Fruit fly (Drosophila melanogaster) whole organism, embryonic: ENCODE measurements around the gene Desat2.
A peak's percentile ranks its signal among the peaks of the same experiment; 100 is the strongest.

Experiments used
- BtbVII ChIP-seq: fragments of 200-800 bp; sonication (Bioruptor generic); optimal IDR thresholded peaks from 3 replicates; lab custom pipeline; 2017; ENCODE audit warnings: missing biosample characterization, mild to moderate bottlenecking, missing genetic modification characterization
- CG12071 ChIP-seq: fragments of 200-800 bp; sonication (Bioruptor generic); optimal IDR thresholded peaks from 3 replicates; lab custom pipeline; 2018; ENCODE audit warnings: missing biosample characterization, mild to moderate bottlenecking, missing genetic modification characterization
- CG12744 ChIP-seq: fragments of 200-800 bp; sonication (Bioruptor generic); optimal IDR thresholded peaks from 2 replicates; lab custom pipeline; 2016; ENCODE audit warnings: missing biosample characterization, missing genetic modification characterization
- CG13287 ChIP-seq: fragments of 200-800 bp; sonication (Bioruptor generic); IDR thresholded peaks from 2 replicates; pipeline ENCODE4 v1.3.6; 2022; ENCODE audit warnings: missing biosample characterization, missing genetic modification characterization; ENCODE audit not compliant: partially characterized antibody
- CG14014 ChIP-seq: fragments of 200-800 bp; sonication (Bioruptor generic); IDR thresholded peaks from 2 replicates; pipeline ENCODE4 v1.3.6; 2022; ENCODE audit warnings: missing biosample characterization, missing genetic modification characterization
- CG1529 ChIP-seq: fragments of 200-800 bp; sonication (Bioruptor generic); optimal IDR thresholded peaks from 3 replicates; lab custom pipeline; 2018; ENCODE audit warnings: missing biosample characterization, missing genetic modification characterization
- CG15514 ChIP-seq: fragments of 200-800 bp; sonication (Bioruptor generic); optimal IDR thresholded peaks from 3 replicates; lab custom pipeline; 2017; ENCODE audit warnings: missing biosample characterization, missing genetic modification characterization, mild to moderate bottlenecking, moderate library complexity, missing genetic modification reagents
- CG1602 ChIP-seq: fragments of 200-800 bp; sonication (Bioruptor generic); optimal IDR thresholded peaks from 3 replicates; lab custom pipeline; 2016; ENCODE audit warnings: missing biosample characterization, missing genetic modification characterization
- CG18011 ChIP-seq: fragments of 200-800 bp; sonication (Bioruptor generic); optimal IDR thresholded peaks from 2 replicates; lab custom pipeline; 2017; ENCODE audit warnings: missing biosample characterization, missing genetic modification characterization, mild to moderate bottlenecking, moderate library complexity, missing genotype
- CG18764 ChIP-seq: fragments of 200-800 bp; sonication (Bioruptor generic); optimal IDR thresholded peaks from 3 replicates; lab custom pipeline; 2016; ENCODE audit warnings: missing biosample characterization, missing genetic modification characterization
- CG30431 ChIP-seq: fragments of 200-800 bp; sonication (Bioruptor generic); optimal IDR thresholded peaks from 2 replicates; lab custom pipeline; 2017; ENCODE audit warnings: missing biosample characterization, missing genetic modification characterization
- CG32767 ChIP-seq: fragments of 200-800 bp; sonication (Bioruptor generic); IDR thresholded peaks from 2 replicates; pipeline ENCODE4 v1.3.6; 2022; ENCODE audit warnings: missing biosample characterization, missing genetic modification characterization
- CG34376 ChIP-seq: fragments of 200-800 bp; sonication (Bioruptor generic); optimal IDR thresholded peaks from 2 replicates; lab custom pipeline; 2018; ENCODE audit warnings: missing biosample characterization, mild to moderate bottlenecking, missing genetic modification characterization
- CG42726 ChIP-seq: fragments of 200-800 bp; sonication (Bioruptor generic); IDR thresholded peaks from 2 replicates; pipeline ENCODE4 v1.3.6; 2022; ENCODE audit warnings: missing biosample characterization, missing genetic modification characterization; ENCODE audit not compliant: partially characterized antibody
- CG4617 ChIP-seq: fragments of 200-800 bp; sonication (Bioruptor generic); optimal IDR thresholded peaks from 3 replicates; lab custom pipeline; 2016; ENCODE audit warnings: missing biosample characterization, missing genetic modification characterization, borderline replicate concordance
- CG6683 ChIP-seq: fragments of 200-800 bp; sonication (Bioruptor generic); optimal IDR thresholded peaks from 2 replicates; lab custom pipeline; 2017; ENCODE audit warnings: missing biosample characterization, mild to moderate bottlenecking, missing genetic modification characterization, missing genetic modification reagents
- CG8281 ChIP-seq: fragments of 200-800 bp; sonication (Bioruptor generic); optimal IDR thresholded peaks from 2 replicates; lab custom pipeline; 2018; ENCODE audit warnings: missing biosample characterization, mild to moderate bottlenecking, missing genetic modification characterization, moderate library complexity
- CG9797 ChIP-seq: fragments of 200-800 bp; sonication (Bioruptor generic); optimal IDR thresholded peaks from 3 replicates; lab custom pipeline; 2018; ENCODE audit warnings: missing biosample characterization, mild to moderate bottlenecking, missing genetic modification characterization
- Drgx ChIP-seq: fragments of 200-800 bp; sonication (Bioruptor generic); IDR thresholded peaks from 2 replicates; pipeline ENCODE4 v1.3.6; 2022; ENCODE audit warnings: missing biosample characterization, missing genetic modification characterization
- E2f2 ChIP-seq: fragments of 200-800 bp; sonication (Bioruptor generic); IDR thresholded peaks from 2 replicates; pipeline ENCODE4 v1.3.6; 2022; ENCODE audit warnings: missing biosample characterization, missing genetic modification characterization
- HmgZ ChIP-seq: fragments of 200-800 bp; sonication (Bioruptor generic); optimal IDR thresholded peaks from 2 replicates; lab custom pipeline; 2018; ENCODE audit warnings: missing biosample characterization, mild to moderate bottlenecking, missing genetic modification characterization
- Jarid2 ChIP-seq: fragments of 200-800 bp; sonication (Bioruptor generic); optimal IDR thresholded peaks from 3 replicates; lab custom pipeline; 2017; ENCODE audit warnings: mild to moderate bottlenecking, missing biosample characterization, missing genetic modification reagents, missing genetic modification characterization
- MTF-1 ChIP-seq: fragments of 200-800 bp; sonication (Bioruptor generic); optimal IDR thresholded peaks from 2 replicates; lab custom pipeline; 2018; ENCODE audit warnings: missing biosample characterization, mild to moderate bottlenecking, missing genetic modification characterization, borderline replicate concordance
- Pdp1 ChIP-seq, 2 experiments: fragments of 200-800 bp; sonication (Bioruptor generic); optimal IDR thresholded peaks; 3 replicates each; lab custom pipeline; 2016; ENCODE audit warnings: missing biosample characterization in 2 of 2, missing genetic modification characterization in 2 of 2, mild to moderate bottlenecking in 1 of 2, moderate library complexity in 1 of 2
- Scr ChIP-seq: fragments of 200-800 bp; sonication (Bioruptor generic); IDR thresholded peaks from 2 replicates; pipeline ENCODE4 v1.3.6; 2022; ENCODE audit warnings: missing biosample characterization, missing genetic modification characterization; ENCODE audit not compliant: partially characterized antibody
- bbx ChIP-seq: fragments of 200-800 bp; sonication (Bioruptor generic); IDR thresholded peaks from 2 replicates; pipeline ENCODE4 v1.3.6; 2022; ENCODE audit warnings: missing biosample characterization, missing genetic modification characterization; ENCODE audit not compliant: partially characterized antibody
- chinmo ChIP-seq: fragments of 200-800 bp; sonication (Bioruptor generic); IDR thresholded peaks from 4 replicates; pipeline ENCODE4 v1.3.6; 2022; ENCODE audit warnings: missing biosample characterization, missing genetic modification characterization; ENCODE audit not compliant: partially characterized antibody
- danr ChIP-seq: fragments of 200-800 bp; sonication (Bioruptor generic); IDR thresholded peaks from 2 replicates; pipeline ENCODE4 v1.3.6; 2022; ENCODE audit warnings: missing biosample characterization, missing genetic modification characterization
- dm ChIP-seq: fragments of 200-800 bp; sonication (Bioruptor generic); optimal IDR thresholded peaks from 3 replicates; lab custom pipeline; 2016; ENCODE audit warnings: missing biosample characterization, missing genetic modification characterization
- dysf ChIP-seq: fragments of 200-800 bp; sonication (Bioruptor generic); IDR thresholded peaks from 3 replicates; pipeline ENCODE4 v1.3.6; 2022; ENCODE audit warnings: missing biosample characterization, missing genetic modification characterization
- exex ChIP-seq: fragments of 200-800 bp; sonication (Bioruptor generic); optimal IDR thresholded peaks from 4 replicates; lab custom pipeline; 2018; ENCODE audit warnings: missing biosample characterization, mild to moderate bottlenecking, missing genetic modification characterization, moderate library complexity
- gfzf ChIP-seq: fragments of 200-800 bp; sonication (Bioruptor generic); optimal IDR thresholded peaks from 2 replicates; lab custom pipeline; 2016; ENCODE audit warnings: missing biosample characterization, mild to moderate bottlenecking, missing genetic modification characterization, moderate library complexity
- gro ChIP-seq: fragments of 200-800 bp; sonication (Bioruptor generic); optimal IDR thresholded peaks from 2 replicates; lab custom pipeline; 2016; ENCODE audit warnings: missing biosample characterization, missing genetic modification characterization
- gsb-n ChIP-seq: fragments of 200-800 bp; sonication (Bioruptor generic); optimal IDR thresholded peaks from 3 replicates; lab custom pipeline; 2018; ENCODE audit warnings: missing biosample characterization, mild to moderate bottlenecking, missing genetic modification characterization
- hb ChIP-seq: fragments of 200-800 bp; sonication (Bioruptor generic); IDR thresholded peaks from 3 replicates; pipeline ENCODE4 v1.3.6; 2022; ENCODE audit warnings: missing biosample characterization, missing genetic modification characterization; ENCODE audit not compliant: partially characterized antibody
- ind ChIP-seq: fragments of 200-800 bp; sonication (Bioruptor generic); optimal IDR thresholded peaks from 3 replicates; lab custom pipeline; 2016; ENCODE audit warnings: missing biosample characterization, missing genetic modification characterization
- kah ChIP-seq: fragments of 200-800 bp; sonication (Bioruptor generic); optimal IDR thresholded peaks from 2 replicates; lab custom pipeline; 2018; ENCODE audit warnings: missing biosample characterization, mild to moderate bottlenecking, missing genetic modification characterization
- klu ChIP-seq: fragments of 200-800 bp; sonication (Bioruptor generic); IDR thresholded peaks from 2 replicates; pipeline ENCODE4 v1.3.6; 2022; ENCODE audit warnings: missing biosample characterization, missing genetic modification characterization
- kni ChIP-seq: fragments of 200-800 bp; sonication (Bioruptor generic); optimal IDR thresholded peaks from 3 replicates; lab custom pipeline; 2017; ENCODE audit warnings: mild to moderate bottlenecking, missing biosample characterization, missing genetic modification reagents, missing genetic modification characterization
- lab ChIP-seq: fragments of 200-800 bp; sonication (Bioruptor generic); optimal IDR thresholded peaks from 3 replicates; lab custom pipeline; 2017; ENCODE audit warnings: missing biosample characterization, missing genetic modification characterization, mild to moderate bottlenecking, moderate library complexity, missing genetic modification reagents
- mirr ChIP-seq: fragments of 200-800 bp; sonication (Bioruptor generic); optimal IDR thresholded peaks from 3 replicates; lab custom pipeline; 2018; ENCODE audit warnings: missing biosample characterization, mild to moderate bottlenecking, missing genetic modification characterization
- nerfin-2 ChIP-seq: fragments of 200-800 bp; sonication (Bioruptor generic); IDR thresholded peaks from 2 replicates; pipeline ENCODE4 v1.3.6; 2022; ENCODE audit warnings: missing biosample characterization, missing genetic modification characterization; ENCODE audit not compliant: partially characterized antibody
- sens ChIP-seq: fragments of 200-800 bp; sonication (Bioruptor generic); peaks from one replicate; lab custom pipeline; 2016; ENCODE audit warnings: missing biosample characterization, missing genetic modification characterization
- sug ChIP-seq: fragments of 200-800 bp; optimal IDR thresholded peaks from 2 replicates; lab custom pipeline; 2019; ENCODE audit warnings: missing biosample characterization, mild to moderate bottlenecking, missing genetic modification characterization, moderate library complexity
- z ChIP-seq: fragments of 200-800 bp; sonication (Bioruptor generic); IDR thresholded peaks from 3 replicates; pipeline ENCODE4 v1.3.6; 2022; ENCODE audit warnings: missing biosample characterization, missing genetic modification characterization
- zen2 ChIP-seq: fragments of 200-800 bp; sonication (Bioruptor generic); IDR thresholded peaks from 3 replicates; pipeline ENCODE4 v1.3.6; 2022; ENCODE audit warnings: missing biosample characterization, missing genetic modification characterization; ENCODE audit not compliant: partially characterized antibody

Desat2 gene

DNA sequence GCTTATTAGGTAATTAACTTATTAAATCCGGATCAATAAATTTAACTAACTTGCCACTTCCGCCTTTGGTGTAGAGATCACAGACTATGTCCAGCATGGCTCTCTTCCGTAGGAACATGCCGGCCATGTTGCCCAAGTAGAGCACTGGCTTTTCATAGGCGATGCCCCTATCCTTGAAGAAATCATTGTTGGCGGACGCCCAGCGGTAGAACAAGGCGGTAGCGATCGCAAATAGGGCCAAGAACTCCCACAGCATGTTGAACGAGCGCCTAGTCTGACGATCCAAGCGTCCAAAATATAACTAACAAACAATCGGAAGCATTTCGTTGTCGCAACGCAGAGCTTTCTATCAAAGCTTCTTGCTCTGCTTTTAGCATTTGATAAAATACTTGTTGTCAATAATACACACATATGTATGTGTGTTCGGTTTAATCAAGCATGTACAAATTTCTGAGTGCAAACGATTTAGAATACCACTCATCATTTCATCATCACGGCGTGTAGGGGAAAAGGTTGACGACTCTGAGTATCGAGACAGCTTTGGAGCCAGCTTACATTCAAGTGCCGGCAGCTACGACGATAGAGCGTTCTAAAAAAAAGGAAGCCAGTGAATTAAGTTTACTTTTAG, 37.3 kb upstream of the Desat2 start, which contains the start of gene Cyp9f3 (continued):
- TF ChIP-seq CG6683 (GFP tag; lab: Kevin White, UChicago) (no peak), sug (peak; percentile 2), dysf (GFP tag; lab: Robert Waterston, UW) (0 out of 3 replicates have a peak, but pooled peaks have one; percentile 22), CG13287 (GFP tag; lab: Robert Waterston, UW) (peak; percentile 25; the same call in 1 of the 2 replicates), CG32767 (0 out of 2 replicates have a peak, but pooled peaks have one; percentile 9), HmgZ (tag; lab: Kevin White, UChicago) (peak; percentile 13), sens (peak; percentile 1), CG9797 (GFP tag; lab: Kevin White, UChicago) (no peak), Pdp1 (GFP tag; optimal IDR thresholded peaks at IDR 0.05; lab: Kevin White, UChicago) (peak in 1 of 2 experiments; percentile 17), MTF-1 (peak; percentile 22), CG14014 (GFP tag; lab: Robert Waterston, UW) (no peak), gro (GFP tag; lab: Kevin White, UChicago) (peak; percentile 14), nerfin-2 (GFP tag; lab: Robert Waterston, UW) (0 out of 2 replicates have a peak, but pooled peaks have one; percentile 20), exex (tag; lab: Kevin White, UChicago) (peak; percentile 53), CG34376 (peak; percentile 96), mirr (peak; percentile 69), CG18011 (GFP tag; lab: Kevin White, UChicago) (peak; percentile 9), Jarid2 (GFP tag; lab: Kevin White, UChicago) (peak; percentile 54), CG8281 (peak; percentile 8), bbx (0 out of 2 replicates have a peak, but pooled peaks have one; percentile 9), CG1529 (no peak), lab (GFP tag; lab: Kevin White, UChicago) (peak; percentile 25), chinmo (0 out of 4 replicates have a peak, but pooled peaks have one; percentile 43), CG42726 (GFP tag; lab: Robert Waterston, UW) (peak; percentile 46; the same call in 1 of the 2 replicates), CG12071 (GFP tag; lab: Kevin White, UChicago) (peak; percentile 19), z (GFP tag; lab: Robert Waterston, UW) (peak; percentile 88)

DNA sequence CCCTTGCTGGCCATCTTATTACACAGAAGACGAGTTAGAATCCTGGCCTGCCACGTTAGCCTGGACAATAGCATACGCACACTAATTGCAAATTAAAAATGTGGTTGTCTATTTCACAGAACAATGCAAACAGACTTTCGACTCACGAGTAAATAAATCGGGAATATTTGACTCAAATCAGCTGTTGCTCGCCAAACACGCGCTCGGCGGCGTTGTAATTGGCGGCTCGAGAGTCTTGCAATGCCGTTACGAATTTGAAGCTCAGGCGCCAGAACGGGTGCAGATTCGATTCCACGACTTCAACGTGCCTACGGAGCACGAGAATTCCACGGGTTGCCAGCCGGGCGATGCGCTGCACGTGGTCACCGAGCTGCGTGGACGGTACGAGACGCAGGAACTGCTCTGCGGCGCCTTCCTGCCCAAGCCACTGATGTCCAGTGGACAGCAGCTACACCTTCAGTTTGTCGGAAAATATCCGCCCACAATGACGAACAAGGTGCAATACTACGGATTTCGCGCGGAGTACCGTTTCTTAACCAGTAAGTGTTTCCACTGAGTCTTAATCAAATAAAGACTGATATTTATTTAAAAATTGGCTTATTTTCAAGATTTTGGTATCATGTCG, 34.3 kb upstream of the Desat2 start, which contains the start of gene DNAlig3:
Gene DNAlig3, minus strand, starts transcription at position 168 of the 625 bp plus-strand sequence.
- TF ChIP-seq gfzf (GFP tag; lab: Kevin White, UChicago), result peak; percentile 27
- TF ChIP-seq CG12071 (GFP tag; lab: Kevin White, UChicago), result peak; percentile 44
- TF ChIP-seq kah, result peak; percentile 1
- no peak for TF ChIP-seq ind (GFP tag; lab: Kevin White, UChicago)
- 0 out of 3 replicates have a peak, but pooled peaks have one; percentile 64 for TF ChIP-seq hb (GFP tag; lab: Robert Waterston, UW)
- peak; percentile 68; the same call in 2 of the 3 replicates for TF ChIP-seq zen2 (GFP tag; lab: Robert Waterston, UW)
- TF ChIP-seq Drgx, result peak; percentile 49; the same call in 1 of the 2 replicates
- no peak for TF ChIP-seq CG1602 (GFP tag; lab: Kevin White, UChicago)
- peak; percentile 79 for TF ChIP-seq CG15514 (GFP tag; lab: Kevin White, UChicago)
- TF ChIP-seq dm, result peak; percentile 37
- TF ChIP-seq CG34376, result peak; percentile 44
- no peak for TF ChIP-seq danr
- peak; percentile 73 for TF ChIP-seq CG13287 (GFP tag; lab: Robert Waterston, UW)
- peak; percentile 44 for TF ChIP-seq kni (GFP tag; lab: Kevin White, UChicago)
- TF ChIP-seq CG12744 (GFP tag; lab: Kevin White, UChicago), result no peak
- no peak for TF ChIP-seq BtbVII
- peak; percentile 2 for TF ChIP-seq CG4617
- no peak for TF ChIP-seq gsb-n (tag; lab: Kevin White, UChicago)
- TF ChIP-seq chinmo, result 0 out of 4 replicates have a peak, but pooled peaks have one; percentile 27
- peak; percentile 32 for TF ChIP-seq sens
- no peak for TF ChIP-seq CG18764 (GFP tag; lab: Kevin White, UChicago)
- TF ChIP-seq CG30431 (GFP tag; lab: Kevin White, UChicago), result no peak
- TF ChIP-seq E2f2 (GFP tag; lab: Robert Waterston, UW), result peak; percentile 89
- TF ChIP-seq Scr (GFP tag; lab: Robert Waterston, UW), result peak; percentile 60
- no peak for TF ChIP-seq klu (GFP tag; lab: Robert Waterston, UW)
